Worm (Caenorhabditis elegans) whole organism, L3 larva: ENCODE results near the gene Y49F6B.8.

Source experiments
- ceh-16 ChIP-seq: sonication (generic microtip); optimal IDR thresholded peaks from 2 replicates; lab custom pipeline; 2017; ENCODE audit warnings: missing biosample characterization, missing genetic modification characterization
- egl-27 ChIP-seq: sonication (generic microtip); optimal IDR thresholded peaks from 4 replicates; lab custom pipeline; 2017; ENCODE audit warnings: missing biosample characterization, missing genetic modification reagents, missing genetic modification characterization
- elt-2 ChIP-seq: sonication (generic microtip); optimal IDR thresholded peaks from 2 replicates; lab custom pipeline; 2016; ENCODE audit warnings: missing genetic modification reagents, mild to moderate bottlenecking, missing genetic modification characterization, missing compliant biosample characterization
- fkh-2 ChIP-seq: fragments of 150-350 bp; optimal IDR thresholded peaks from 2 replicates; lab custom pipeline; 2014; ENCODE audit warnings: missing biosample characterization, missing genetic modification reagents, missing genetic modification characterization
- fos-1 ChIP-seq: fragments of 150-350 bp; optimal IDR thresholded peaks from 2 replicates; lab custom pipeline; 2014; ENCODE audit warnings: missing biosample characterization, missing genetic modification characterization
- hmg-11 ChIP-seq: sonication (generic microtip); optimal IDR thresholded peaks from 2 replicates; lab custom pipeline; 2016; ENCODE audit warnings: missing genetic modification characterization, missing compliant biosample characterization
- jun-1 ChIP-seq: fragments of 150-350 bp; optimal IDR thresholded peaks from 2 replicates; lab custom pipeline; 2014; ENCODE audit warnings: missing biosample characterization, missing genetic modification reagents, missing genetic modification characterization
- nhr-28 ChIP-seq: fragments of 150-350 bp; optimal IDR thresholded peaks from 2 replicates; lab custom pipeline; 2014; ENCODE audit warnings: missing biosample characterization, missing genetic modification characterization
- snpc-4 ChIP-seq: fragments of 150-350 bp; optimal IDR thresholded peaks from 2 replicates; lab custom pipeline; 2014; ENCODE audit warnings: missing biosample characterization, missing genetic modification characterization
- ztf-11 ChIP-seq: fragments of 150-350 bp; optimal IDR thresholded peaks from 2 replicates; lab custom pipeline; 2014; ENCODE audit warnings: missing biosample characterization, missing genetic modification characterization

DNA sequence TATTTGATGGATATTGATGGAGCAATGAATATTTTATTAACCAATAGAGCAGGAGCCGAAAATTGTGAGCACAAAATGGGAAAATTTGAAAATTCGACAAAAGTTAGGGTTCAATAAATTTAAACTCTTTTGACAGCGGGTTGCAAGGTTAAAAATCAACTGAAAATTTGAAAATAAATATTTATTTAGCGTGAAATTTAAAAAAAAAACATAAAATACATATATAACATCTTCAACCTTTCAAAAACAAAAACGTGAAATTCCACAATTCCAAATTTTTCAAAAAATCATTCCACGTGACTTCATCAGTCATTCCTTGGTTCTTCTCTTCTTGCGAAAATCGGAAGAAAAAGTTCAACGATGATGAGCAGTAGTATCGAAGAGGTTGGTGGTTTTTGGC lies 52.1 kb downstream of the Y49F6B.8 start, which contains the start of gene C16C8.18:
- no peak for TF ChIP-seq fkh-2 (tag; lab: Kevin White, UChicago)
- TF ChIP-seq nhr-28 (tag; lab: Kevin White, UChicago): no peak
- TF ChIP-seq elt-2 (tag; lab: Kevin White, UChicago): no peak
- no peak for TF ChIP-seq fos-1 (tag; lab: Kevin White, UChicago)
- TF ChIP-seq jun-1 (tag; lab: Kevin White, UChicago): no peak
- TF ChIP-seq ceh-16: no peak
- no peak for TF ChIP-seq snpc-4 (tag; lab: Kevin White, UChicago)
- TF ChIP-seq hmg-11 (tag; lab: Kevin White, UChicago): no peak
- no peak for TF ChIP-seq egl-27 (tag; lab: Kevin White, UChicago)
- TF ChIP-seq ztf-11 (tag; lab: Kevin White, UChicago): no peak
